Fruit fly (Drosophila melanogaster): ENCODE data around the gene neo.

neo gene

DNA sequence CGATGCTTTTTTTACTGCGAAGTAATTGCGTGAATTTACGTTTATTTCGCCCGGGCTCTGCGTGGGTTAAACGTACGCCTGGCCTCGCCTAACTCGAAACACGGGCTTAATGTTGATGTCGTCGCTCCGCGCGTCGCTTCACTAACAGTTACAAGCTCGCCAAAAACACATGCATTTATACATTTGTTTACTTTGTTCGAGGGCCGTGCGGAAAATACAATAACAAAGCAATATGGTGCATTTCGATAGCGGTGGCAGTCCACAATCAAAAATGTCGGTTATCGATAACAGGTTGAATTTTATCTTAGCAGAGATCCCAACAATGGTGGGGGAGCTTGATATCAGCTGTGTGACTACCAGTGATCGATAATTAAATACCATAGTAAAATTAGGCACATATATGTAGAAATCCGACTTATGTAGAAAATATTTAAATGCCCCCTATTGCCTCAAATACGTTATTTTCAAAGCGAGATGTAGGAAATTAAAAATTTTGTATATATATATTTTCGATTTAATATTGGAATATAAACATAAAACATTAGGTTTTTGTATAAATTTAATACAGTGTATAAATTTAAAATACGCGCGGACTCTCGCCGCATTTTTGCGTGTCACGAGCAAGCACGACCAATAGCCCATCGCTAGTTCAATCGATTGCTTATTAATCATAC, 49.9 kb downstream of the neo start, which contains the start of gene Zip99C (continued):
- TF ChIP-seq Fer2 (tag; optimal IDR thresholded peaks at IDR 0.05) (no peak), unc-4 (GFP tag; IDR thresholded peaks at IDR 0.05; ENCODE audit: partially characterized antibody) (peak; percentile 82), ham (GFP tag; IDR thresholded peaks at IDR 0.05) (no peak), sd (tag; optimal IDR thresholded peaks at IDR 0.05) (peak; percentile 89), CG1529 (GFP tag; optimal IDR thresholded peaks at IDR 0.05) (no peak), az2 (GFP tag; optimal IDR thresholded peaks at IDR 0.05) (peak; percentile 39), CG17829 (tag; optimal IDR thresholded peaks at IDR 0.05) (peak; percentile 41), CG7556 (GFP tag; optimal IDR thresholded peaks at IDR 0.05) (peak; percentile 4), CG6254 (GFP tag; optimal IDR thresholded peaks at IDR 0.05) (no peak), Mrtf (GFP tag; IDR thresholded peaks at IDR 0.05) (no peak), CG12071 (GFP tag; optimal IDR thresholded peaks at IDR 0.05) (no peak), CG11456 (GFP tag; IDR thresholded peaks at IDR 0.05) (no peak; the same call in 2 of the 3 replicates), CG3726 (GFP tag; IDR thresholded peaks at IDR 0.05) (no peak), CG14667 (GFP tag; IDR thresholded peaks at IDR 0.05) (no peak), fd96Cb (tag; optimal IDR thresholded peaks at IDR 0.05) (no peak), eyg (GFP tag; optimal IDR thresholded peaks at IDR 0.05) (no peak), CG33557 (GFP tag; optimal IDR thresholded peaks at IDR 0.05) (no peak), CG10209 (GFP tag; optimal IDR thresholded peaks at IDR 0.05) (peak; percentile 16), CG14710 (tag; optimal IDR thresholded peaks at IDR 0.05) (peak; percentile 81), CG17612 (GFP tag; IDR thresholded peaks at IDR 0.05) (no peak), CG10366 (GFP tag; IDR thresholded peaks at IDR 0.05) (peak; percentile 24; the same call in 1 of the 2 replicates), CG42726 (GFP tag; IDR thresholded peaks at IDR 0.05; ENCODE audit: partially characterized antibody) (peak; percentile 8), CG3281 (GFP tag; optimal IDR thresholded peaks at IDR 0.05) (peak; percentile 18), Drgx (GFP tag; IDR thresholded peaks at IDR 0.05) (no peak; the same call in 1 of the 2 replicates), bowl (GFP tag; IDR thresholded peaks at IDR 0.05) (no peak), CG6654 (GFP tag; optimal IDR thresholded peaks at IDR 0.05) (no peak), wor (GFP tag; IDR thresholded peaks at IDR 0.05) (no peak), CG11247 (GFP tag; IDR thresholded peaks at IDR 0.05) (no peak), CG14441 (GFP tag; IDR thresholded peaks at IDR 0.05) (no peak), lab (GFP tag; optimal IDR thresholded peaks at IDR 0.05) (peak; percentile 4), CG12391 (tag; optimal IDR thresholded peaks at IDR 0.05) (peak; percentile 65), z (GFP tag; IDR thresholded peaks at IDR 0.05) (0 out of 3 replicates have a peak, but pooled peaks have one; percentile 38), BtbVII (GFP tag; optimal IDR thresholded peaks at IDR 0.05) (no peak), CG17385 (GFP tag; optimal IDR thresholded peaks at IDR 0.05) (no peak), Vsx1 (GFP tag; optimal IDR thresholded peaks at IDR 0.05) (peak; percentile 35), CG12942 (GFP tag; optimal IDR thresholded peaks at IDR 0.05) (no peak), hb (GFP tag; IDR thresholded peaks at IDR 0.05; ENCODE audit: partially characterized antibody) (peak; percentile 83), CG6791 (GFP tag; IDR thresholded peaks at IDR 0.05; ENCODE audit: partially characterized antibody) (peak; percentile 66), nom (GFP tag; optimal IDR thresholded peaks at IDR 0.05) (peak; percentile 32), Dp (GFP tag; optimal IDR thresholded peaks at IDR 0.05) (peak; percentile 90), Lhr (GFP tag; optimal IDR thresholded peaks at IDR 0.05) (peak; percentile 85), pfk (GFP tag; optimal IDR thresholded peaks at IDR 0.05) (no peak), Neu2 (GFP tag; optimal IDR thresholded peaks at IDR 0.05; ENCODE audit: borderline replicate concordance) (no peak), BEAF-32 (GFP tag; optimal IDR thresholded peaks at IDR 0.05) (peak; percentile 94), abd-A (tag; optimal IDR thresholded peaks at IDR 0.05) (no peak), hth (optimal IDR thresholded peaks at IDR 0.05) (no peak), CG7786 (GFP tag; optimal IDR thresholded peaks at IDR 0.05) (no peak), ro (GFP tag; IDR thresholded peaks at IDR 0.05) (no peak), CG17359 (tag; optimal IDR thresholded peaks at IDR 0.05) (no peak)

Data from whole organism, embryonic.